Fruit fly (Drosophila melanogaster) whole organism, pupa: ENCODE data around the gene Pcp.
A peak's percentile ranks its signal among the peaks of the same experiment; 100 is the strongest.

ENCODE experiments used
- CG10348 ChIP-seq: fragments of 200-800 bp; sonication (Bioruptor generic); IDR thresholded peaks from 2 replicates; pipeline ENCODE4 v1.3.6; 2022; ENCODE audit warnings: missing biosample characterization, missing genetic modification characterization
- CG12605 ChIP-seq: fragments of 200-800 bp; sonication (Bioruptor generic); IDR thresholded peaks from 2 replicates; pipeline ENCODE4 v1.3.6; 2022; ENCODE audit warnings: missing biosample characterization, missing genetic modification characterization
- CG13204 ChIP-seq: fragments of 200-800 bp; sonication (Bioruptor generic); optimal IDR thresholded peaks from 2 replicates; lab custom pipeline; 2018; ENCODE audit warnings: missing biosample characterization, mild to moderate bottlenecking, missing genetic modification characterization, moderate library complexity
- CG14655 ChIP-seq: fragments of 200-800 bp; sonication (Bioruptor generic); optimal IDR thresholded peaks from 3 replicates; lab custom pipeline; 2017; ENCODE audit warnings: mild to moderate bottlenecking, missing biosample characterization, missing genetic modification reagents, missing genetic modification characterization
- CG15710 ChIP-seq: fragments of 200-800 bp; sonication (Bioruptor generic); optimal IDR thresholded peaks from 2 replicates; lab custom pipeline; 2018; ENCODE audit warnings: missing biosample characterization, mild to moderate bottlenecking, missing genetic modification characterization, moderate library complexity
- CG17806 ChIP-seq: fragments of 200-800 bp; sonication (Bioruptor generic); optimal IDR thresholded peaks from 2 replicates; lab custom pipeline; 2018; ENCODE audit warnings: missing biosample characterization, mild to moderate bottlenecking, missing genetic modification characterization, moderate library complexity
- CG32121 ChIP-seq: fragments of 200-800 bp; sonication (Bioruptor generic); IDR thresholded peaks from 2 replicates; pipeline ENCODE4 v1.3.6; 2022; ENCODE audit warnings: missing biosample characterization, missing genetic modification characterization
- CG34367 ChIP-seq: fragments of 200-800 bp; sonication (Bioruptor generic); optimal IDR thresholded peaks from 2 replicates; lab custom pipeline; 2018; ENCODE audit warnings: missing biosample characterization, mild to moderate bottlenecking, missing genetic modification characterization
- CG4496 ChIP-seq: fragments of 200-800 bp; sonication (Bioruptor generic); IDR thresholded peaks from 3 replicates; pipeline ENCODE4 v1.3.6; 2022; ENCODE audit warnings: missing biosample characterization, missing genetic modification characterization
- CG8159 ChIP-seq: fragments of 200-800 bp; sonication (Bioruptor generic); optimal IDR thresholded peaks from 3 replicates; lab custom pipeline; 2018; ENCODE audit warnings: missing biosample characterization, mild to moderate bottlenecking, missing genetic modification characterization, moderate library complexity
- CG8301 ChIP-seq: fragments of 200-800 bp; sonication (Bioruptor generic); optimal IDR thresholded peaks from 2 replicates; lab custom pipeline; 2018; ENCODE audit warnings: missing biosample characterization, mild to moderate bottlenecking, missing genetic modification characterization
- CG9948 ChIP-seq: fragments of 200-800 bp; sonication (Bioruptor generic); optimal IDR thresholded peaks from 2 replicates; lab custom pipeline; 2018; ENCODE audit warnings: missing biosample characterization, mild to moderate bottlenecking, missing genetic modification characterization, moderate library complexity
- D1 ChIP-seq: fragments of 200-800 bp; sonication (Bioruptor generic); optimal IDR thresholded peaks from 2 replicates; lab custom pipeline; 2018; ENCODE audit warnings: missing biosample characterization, mild to moderate bottlenecking, missing genetic modification characterization, moderate library complexity
- EcR ChIP-seq: fragments of 200-800 bp; sonication (Bioruptor generic); optimal IDR thresholded peaks from 3 replicates; lab custom pipeline; 2019; ENCODE audit warnings: missing biosample characterization, missing genetic modification characterization, mild to moderate bottlenecking, moderate library complexity, missing genetic modification reagents
- Ets98B ChIP-seq: fragments of 200-800 bp; sonication (Bioruptor generic); IDR thresholded peaks from 2 replicates; pipeline ENCODE4 v1.3.6; 2022; ENCODE audit warnings: missing biosample characterization, missing genetic modification characterization
- Pif1A ChIP-seq: fragments of 200-800 bp; sonication (Bioruptor generic); optimal IDR thresholded peaks from 3 replicates; lab custom pipeline; 2016; ENCODE audit warnings: missing biosample characterization, missing genetic modification characterization
- Pif1B ChIP-seq: fragments of 200-800 bp; sonication (Bioruptor generic); optimal IDR thresholded peaks from 3 replicates; lab custom pipeline; 2016; ENCODE audit warnings: missing biosample characterization, missing genetic modification characterization
- Snoo ChIP-seq: fragments of 200-800 bp; sonication (Bioruptor generic); optimal IDR thresholded peaks from 3 replicates; lab custom pipeline; 2017; ENCODE audit warnings: missing biosample characterization, mild to moderate bottlenecking, missing genetic modification characterization, inconsistent platforms
- gl ChIP-seq: fragments of 200-800 bp; sonication (Bioruptor generic); optimal IDR thresholded peaks from 2 replicates; lab custom pipeline; 2018; ENCODE audit warnings: missing biosample characterization, mild to moderate bottlenecking, missing genetic modification characterization
- rn ChIP-seq: fragments of 200-800 bp; sonication (Bioruptor generic); IDR thresholded peaks from 2 replicates; pipeline ENCODE4 v1.3.6; 2022; ENCODE audit warnings: missing biosample characterization, missing genetic modification characterization

Pcp gene

dm6 chr2L:7026988-7027908 is 5.8 kb downstream of the Pcp start, which contains the start of the genes CG31908 and MME1:
Gene CG31908 (minus strand): TSS chr2L:7027389.
Gene MME1 (plus strand): TSS chr2L:7027526.
- TF ChIP-seq Pif1A (peak; percentile 35), gl (tag; lab: Kevin White, UChicago) (no peak), CG9948 (tag; lab: Kevin White, UChicago) (peak; percentile 2), CG4496 (GFP tag; lab: Robert Waterston, UW) (peak; percentile 42; the same call in 1 of the 3 replicates), EcR (peak; percentile 2), CG10348 (no peak)

dm6 chr2L:7028440-7028839 is 7.0 kb downstream of the Pcp start:
- no peak for TF ChIP-seq Snoo (tag; lab: Kevin White, UChicago)
- TF ChIP-seq EcR: no peak
- no peak for TF ChIP-seq Ets98B (GFP tag; lab: Robert Waterston, UW)
- TF ChIP-seq CG34367 (tag; lab: Kevin White, UChicago): no peak
- TF ChIP-seq CG17806 (tag; lab: Kevin White, UChicago): no peak
- TF ChIP-seq CG8159 (tag; lab: Kevin White, UChicago): no peak
- no peak for TF ChIP-seq D1
- no peak for TF ChIP-seq CG13204 (GFP tag; lab: Kevin White, UChicago)
- TF ChIP-seq CG8301 (tag; lab: Kevin White, UChicago): no peak
- no peak for TF ChIP-seq Pif1B (GFP tag; lab: Kevin White, UChicago)
- TF ChIP-seq Pif1A: no peak
- TF ChIP-seq rn (GFP tag; lab: Robert Waterston, UW): no peak
- TF ChIP-seq CG4496 (GFP tag; lab: Robert Waterston, UW): no peak

dm6 chr2L:7028990-7029389 is 7.5 kb downstream of the Pcp start:
- TF ChIP-seq EcR (no peak), CG4496 (GFP tag; lab: Robert Waterston, UW) (no peak), D1 (no peak), rn (GFP tag; lab: Robert Waterston, UW) (no peak), Ets98B (GFP tag; lab: Robert Waterston, UW) (no peak)
- TF ChIP-seq, all 21 proteins: peak for 0

dm6 chr2L:7032517-7032951 is 11.1 kb downstream of the Pcp start, which contains the start of the genes Rab30 and Caper:
Gene Rab30 (minus strand): TSS chr2L:7032606.
Gene Caper (plus strand): TSS chr2L:7032721.
- TF ChIP-seq gl (tag; lab: Kevin White, UChicago) (no peak), CG14655 (GFP tag; lab: Kevin White, UChicago) (no peak), Snoo (tag; lab: Kevin White, UChicago) (no peak), Ets98B (GFP tag; lab: Robert Waterston, UW) (peak; percentile 63), CG13204 (GFP tag; lab: Kevin White, UChicago) (no peak), CG8159 (tag; lab: Kevin White, UChicago) (no peak), CG4496 (GFP tag; lab: Robert Waterston, UW) (peak; percentile 61), CG15710 (tag; lab: Kevin White, UChicago) (no peak), CG10348 (0 out of 2 replicates have a peak, but pooled peaks have one; percentile 16), D1 (no peak), CG8301 (tag; lab: Kevin White, UChicago) (no peak), CG17806 (tag; lab: Kevin White, UChicago) (no peak), EcR (no peak), Pif1B (GFP tag; lab: Kevin White, UChicago) (no peak)

dm6 chr2L:7033100-7033675 is 11.7 kb downstream of the Pcp start:
- TF ChIP-seq EcR (no peak), CG34367 (tag; lab: Kevin White, UChicago) (peak; percentile 52), Pif1A (peak; percentile 65), CG12605 (GFP tag; lab: Robert Waterston, UW) (peak; percentile 63), CG9948 (tag; lab: Kevin White, UChicago) (peak; percentile 30), CG15710 (tag; lab: Kevin White, UChicago) (peak; percentile 27), Ets98B (GFP tag; lab: Robert Waterston, UW) (peak; percentile 71), CG32121 (GFP tag; lab: Robert Waterston, UW) (peak; percentile 74), CG17806 (tag; lab: Kevin White, UChicago) (peak; percentile 34), Pif1B (GFP tag; lab: Kevin White, UChicago) (no peak), CG8301 (tag; lab: Kevin White, UChicago) (peak; percentile 56), gl (tag; lab: Kevin White, UChicago) (peak; percentile 80), D1 (peak; percentile 57), CG8159 (tag; lab: Kevin White, UChicago) (no peak), CG10348 (no peak), CG4496 (GFP tag; lab: Robert Waterston, UW) (peak; percentile 68), CG14655 (GFP tag; lab: Kevin White, UChicago) (no peak)

dm6 chr2L:7037773-7038327 is 16.4 kb downstream of the Pcp start, which contains the start of gene milt:
Gene milt (plus strand): TSS chr2L:7037823.
- TF ChIP-seq CG4496 (GFP tag; lab: Robert Waterston, UW) (peak; percentile 16; the same call in 1 of the 3 replicates), CG13204 (GFP tag; lab: Kevin White, UChicago) (no peak)
